Worm (Caenorhabditis elegans) whole organism, L4/young adult: ENCODE data around the gene C55C3.1.

Experiments used
- W03F9.2 ChIP-seq: fragments of 150-350 bp; optimal IDR thresholded peaks from 2 replicates; lab custom pipeline; 2014; ENCODE audit warnings: missing biosample characterization, missing genetic modification characterization
- dao-5 ChIP-seq: sonication (generic microtip); optimal IDR thresholded peaks from 2 replicates; lab custom pipeline; 2016; ENCODE audit warnings: missing genotype, missing genetic modification characterization, moderate library complexity, missing compliant biosample characterization
- him-1 ChIP-seq: sonication (generic microtip); optimal IDR thresholded peaks from 2 replicates; lab custom pipeline; 2016; ENCODE audit warnings: missing genotype, missing genetic modification reagents, missing genetic modification characterization, missing compliant biosample characterization

DNA sequence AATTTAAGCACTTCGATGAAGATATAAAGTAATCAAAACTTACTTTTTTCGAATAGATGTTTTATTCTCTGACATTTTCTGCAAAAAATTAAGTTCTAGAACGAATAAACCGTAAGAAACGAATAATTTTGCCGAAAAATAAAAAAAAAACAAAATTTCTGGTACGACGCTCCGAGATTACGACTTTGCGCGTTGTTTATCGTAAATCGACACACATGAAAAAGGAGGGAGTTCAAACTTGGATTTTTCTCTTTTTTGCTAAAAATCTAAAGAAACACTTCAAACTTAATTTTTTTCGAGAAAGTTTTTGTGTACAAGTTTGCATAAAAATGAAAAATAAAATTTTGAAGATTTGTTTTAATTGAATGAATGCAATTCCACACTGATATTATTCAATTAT lies 22.7 kb downstream of the C55C3.1 start, which contains the start of gene H35B03.2:
- no peak for TF ChIP-seq W03F9.2 (tag; lab: Kevin White, UChicago)
- TF ChIP-seq dao-5 (tag; lab: Kevin White, UChicago) = no peak
- no peak for TF ChIP-seq him-1 (tag; lab: Kevin White, UChicago)
